Worm (Caenorhabditis elegans) whole organism, L1 larva: ENCODE results near the gene ZK829.9.
A peak's percentile ranks its signal among the peaks of the same experiment; 100 is the strongest.

Experiments
- C04F5.9 ChIP-seq: sonication (generic microtip); optimal IDR thresholded peaks from 2 replicates; lab custom pipeline; 2016; ENCODE audit warnings: missing genetic modification characterization, missing compliant biosample characterization
- C16A3.4 ChIP-seq: fragments of 150-350 bp; optimal IDR thresholded peaks from 2 replicates; lab custom pipeline; 2014; ENCODE audit warnings: missing biosample characterization, missing genetic modification characterization
- C34B4.2 ChIP-seq: sonication (generic microtip); optimal IDR thresholded peaks from 2 replicates; lab custom pipeline; 2017; ENCODE audit warnings: mild to moderate bottlenecking, missing genetic modification characterization, missing compliant biosample characterization
- F16B12.6 ChIP-seq: fragments of 150-350 bp; optimal IDR thresholded peaks from 2 replicates; lab custom pipeline; 2014; ENCODE audit warnings: missing biosample characterization, missing genetic modification characterization
- aha-1 ChIP-seq: fragments of 150-350 bp; optimal IDR thresholded peaks from 2 replicates; lab custom pipeline; 2014; ENCODE audit warnings: missing biosample characterization, missing genetic modification characterization
- aly-2 ChIP-seq: fragments of 150-350 bp; optimal IDR thresholded peaks from 2 replicates; lab custom pipeline; 2014; ENCODE audit warnings: missing biosample characterization, missing genetic modification characterization
- ama-1 ChIP-seq: fragments of 150-350 bp; optimal IDR thresholded peaks from 2 replicates; lab custom pipeline; 2014
- ceh-63 ChIP-seq: fragments of 200-800 bp; sonication (Bioruptor generic); optimal IDR thresholded peaks from 2 replicates; lab custom pipeline; 2018; ENCODE audit warnings: mild to moderate bottlenecking, missing genetic modification characterization, missing compliant biosample characterization
- ceh-82 ChIP-seq, 3 experiments: fragments of 150-350 bp in 1 of 3; sonication (generic microtip) in 2 of 3; optimal IDR thresholded peaks; 2 replicates each; lab custom pipeline; 2014 to 2017; ENCODE audit warnings: missing biosample characterization in 3 of 3, missing genetic modification characterization in 3 of 3
- ceh-88 ChIP-seq: fragments of 200-800 bp; sonication (Bioruptor generic); IDR thresholded peaks from 2 replicates; pipeline ENCODE4 v1.3.6; 2022; ENCODE audit warnings: missing genetic modification characterization, missing compliant biosample characterization
- dpl-1 ChIP-seq, 3 experiments: fragments of 150-350 bp in 2 of 3; sonication (generic microtip) in 1 of 3; optimal IDR thresholded peaks; 2 replicates each; lab custom pipeline; 2014 to 2017; ENCODE audit warnings: missing biosample characterization in 3 of 3, missing genetic modification characterization in 3 of 3, missing genetic modification reagents in 3 of 3
- efl-3 ChIP-seq: fragments of 200-800 bp; sonication (Bioruptor generic); optimal IDR thresholded peaks from 2 replicates; lab custom pipeline; 2018; ENCODE audit warnings: mild to moderate bottlenecking, missing genetic modification characterization, missing compliant biosample characterization
- egl-13 ChIP-seq: sonication (generic microtip); optimal IDR thresholded peaks from 2 replicates; lab custom pipeline; 2016; ENCODE audit warnings: missing genotype, missing genetic modification reagents, missing genetic modification characterization, missing compliant biosample characterization
- elt-3 ChIP-seq, 6 experiments: fragments of 150-350 bp in 1 of 6; sonication (generic microtip); optimal IDR thresholded peaks; 2 replicates each; lab custom pipeline; 2017 to 2018; ENCODE audit warnings: missing biosample characterization in 6 of 6, missing genetic modification characterization in 6 of 6, inconsistent platforms in 1 of 6
- fos-1 ChIP-seq: fragments of 150-350 bp; optimal IDR thresholded peaks from 2 replicates; lab custom pipeline; 2014; ENCODE audit warnings: missing biosample characterization, missing genetic modification characterization
- hlh-17 ChIP-seq: fragments of 200-800 bp; sonication (Bioruptor generic); optimal IDR thresholded peaks from 2 replicates; lab custom pipeline; 2018; ENCODE audit warnings: missing genetic modification characterization, mild to moderate bottlenecking, missing compliant biosample characterization, moderate library complexity, borderline replicate concordance
- hlh-4 ChIP-seq: sonication (generic microtip); optimal IDR thresholded peaks from 2 replicates; lab custom pipeline; 2016; ENCODE audit warnings: mild to moderate bottlenecking, missing genetic modification characterization, missing compliant biosample characterization
- hpl-2 ChIP-seq: fragments of 150-350 bp; optimal IDR thresholded peaks from 2 replicates; lab custom pipeline; 2014; ENCODE audit warnings: missing biosample characterization, missing genetic modification reagents, missing genetic modification characterization
- irx-1 ChIP-seq: sonication (generic microtip); optimal IDR thresholded peaks from 2 replicates; lab custom pipeline; 2016; ENCODE audit warnings: missing genetic modification characterization, missing compliant biosample characterization
- jun-1 ChIP-seq: fragments of 150-350 bp; optimal IDR thresholded peaks from 2 replicates; lab custom pipeline; 2014; ENCODE audit warnings: missing biosample characterization, missing genetic modification reagents, missing genetic modification characterization
- lin-13 ChIP-seq: fragments of 150-350 bp; optimal IDR thresholded peaks from 2 replicates; lab custom pipeline; 2014; ENCODE audit warnings: missing biosample characterization, missing genetic modification reagents, missing genetic modification characterization
- lin-15B ChIP-seq: fragments of 150-350 bp; sonication (generic microtip); optimal IDR thresholded peaks from 3 replicates; lab custom pipeline; 2014; ENCODE audit warnings: missing biosample characterization, missing genetic modification characterization
- lin-35 ChIP-seq, 2 experiments: fragments of 150-350 bp; optimal IDR thresholded peaks; 2 replicates each; lab custom pipeline; 2014; ENCODE audit warnings: missing biosample characterization in 2 of 2, missing genetic modification characterization in 2 of 2, missing genetic modification reagents in 2 of 2
- lin-39 ChIP-seq: fragments of 150-350 bp; optimal IDR thresholded peaks from 2 replicates; lab custom pipeline; 2014; ENCODE audit warnings: missing biosample characterization, missing genetic modification reagents, missing genetic modification characterization
- lir-3 ChIP-seq: sonication (generic microtip); optimal IDR thresholded peaks from 2 replicates; lab custom pipeline; 2016; ENCODE audit warnings: mild to moderate bottlenecking, missing genetic modification characterization, moderate library complexity, missing compliant biosample characterization; ENCODE audit not compliant: poor library complexity
- lsy-2 ChIP-seq, 2 experiments: fragments of 150-350 bp; optimal IDR thresholded peaks; 2 replicates each; lab custom pipeline; 2014; ENCODE audit warnings: missing biosample characterization in 2 of 2, missing genetic modification characterization in 2 of 2
- mab-9 ChIP-seq: fragments of 200-800 bp; sonication (Bioruptor generic); IDR thresholded peaks from 2 replicates; pipeline ENCODE4 v1.3.6; 2022; ENCODE audit warnings: missing genetic modification reagents, missing genetic modification characterization, missing compliant biosample characterization
- mdl-1 ChIP-seq, 2 experiments: fragments of 150-350 bp; optimal IDR thresholded peaks; 2 replicates each; lab custom pipeline; 2014 to 2017; ENCODE audit warnings: missing biosample characterization in 2 of 2, missing genetic modification characterization in 2 of 2, inconsistent platforms in 1 of 2
- mef-2 ChIP-seq: fragments of 150-350 bp; optimal IDR thresholded peaks from 2 replicates; lab custom pipeline; 2014; ENCODE audit warnings: missing biosample characterization, missing genetic modification characterization
- nhr-19 ChIP-seq: fragments of 200-800 bp; sonication (Bioruptor generic); conservative IDR thresholded peaks from 2 replicates; pipeline ENCODE4 v1.3.6; 2022; ENCODE audit warnings: missing genetic modification characterization, missing compliant biosample characterization
- nhr-20 ChIP-seq: sonication (generic microtip); optimal IDR thresholded peaks from 2 replicates; lab custom pipeline; 2016; ENCODE audit warnings: mild to moderate bottlenecking, missing genetic modification characterization, missing compliant biosample characterization
- nhr-237 ChIP-seq: fragments of 150-350 bp; optimal IDR thresholded peaks from 2 replicates; lab custom pipeline; 2014; ENCODE audit warnings: missing biosample characterization, missing genetic modification characterization
- nhr-47 ChIP-seq: sonication (generic microtip); optimal IDR thresholded peaks from 2 replicates; lab custom pipeline; 2016; ENCODE audit warnings: mild to moderate bottlenecking, missing genetic modification characterization, moderate library complexity, missing compliant biosample characterization
- nhr-71 ChIP-seq: sonication (generic microtip); optimal IDR thresholded peaks from 2 replicates; lab custom pipeline; 2016; ENCODE audit warnings: mild to moderate bottlenecking, missing genetic modification characterization, moderate library complexity, missing compliant biosample characterization
- nhr-77 ChIP-seq: fragments of 150-350 bp; optimal IDR thresholded peaks from 2 replicates; lab custom pipeline; 2014; ENCODE audit warnings: missing biosample characterization, missing genetic modification characterization
- nhr-90 ChIP-seq: sonication (generic microtip); optimal IDR thresholded peaks from 2 replicates; lab custom pipeline; 2016; ENCODE audit warnings: mild to moderate bottlenecking, missing genetic modification characterization, missing compliant biosample characterization; ENCODE audit not compliant: poor library complexity
- pax-3 ChIP-seq: fragments of 200-800 bp; sonication (Bioruptor generic); optimal IDR thresholded peaks from 2 replicates; lab custom pipeline; 2018; ENCODE audit warnings: mild to moderate bottlenecking, missing genetic modification characterization, moderate library complexity, missing compliant biosample characterization
- pqm-1 ChIP-seq: sonication (generic microtip); optimal IDR thresholded peaks from 3 replicates; lab custom pipeline; 2017; ENCODE audit warnings: missing biosample characterization, missing genetic modification characterization
- rnt-1 ChIP-seq: sonication (generic microtip); optimal IDR thresholded peaks from 2 replicates; lab custom pipeline; 2016; ENCODE audit warnings: mild to moderate bottlenecking, missing genetic modification characterization, moderate library complexity, missing compliant biosample characterization
- skn-1 ChIP-seq: fragments of 150-350 bp; optimal IDR thresholded peaks from 2 replicates; lab custom pipeline; 2014; ENCODE audit warnings: missing biosample characterization, missing genetic modification characterization
- sox-4 ChIP-seq: sonication (generic microtip); optimal IDR thresholded peaks from 2 replicates; lab custom pipeline; 2016; ENCODE audit warnings: missing genetic modification characterization, missing compliant biosample characterization
- sup-37 ChIP-seq: fragments of 200-800 bp; sonication (Bioruptor generic); optimal IDR thresholded peaks from 2 replicates; lab custom pipeline; 2018; ENCODE audit warnings: mild to moderate bottlenecking, missing genetic modification characterization, missing compliant biosample characterization
- swsn-7 ChIP-seq: sonication (generic microtip); optimal IDR thresholded peaks from 2 replicates; lab custom pipeline; 2016; ENCODE audit warnings: missing genetic modification characterization, missing compliant biosample characterization
- unc-130 ChIP-seq: fragments of 150-350 bp; optimal IDR thresholded peaks from 2 replicates; lab custom pipeline; 2017; ENCODE audit warnings: missing biosample characterization, missing genetic modification characterization, inconsistent platforms
- unc-30 ChIP-seq: sonication (generic microtip); optimal IDR thresholded peaks from 2 replicates; lab custom pipeline; 2017; ENCODE audit warnings: missing biosample characterization, missing genetic modification characterization
- unc-62 ChIP-seq: fragments of 150-350 bp; optimal IDR thresholded peaks from 2 replicates; lab custom pipeline; 2014; ENCODE audit warnings: missing biosample characterization, missing genetic modification reagents, missing genetic modification characterization
- unc-98 ChIP-seq: fragments of 200-800 bp; sonication (Bioruptor generic); IDR thresholded peaks from 2 replicates; pipeline ENCODE4 v1.3.6; 2022; ENCODE audit warnings: missing genetic modification characterization, missing compliant biosample characterization
- vab-15 ChIP-seq: sonication (generic microtip); optimal IDR thresholded peaks from 2 replicates; lab custom pipeline; 2017; ENCODE audit warnings: missing genotype, mild to moderate bottlenecking, missing genetic modification characterization, missing compliant biosample characterization
- xbp-1 ChIP-seq: sonication (generic microtip); optimal IDR thresholded peaks from 2 replicates; lab custom pipeline; 2016; ENCODE audit warnings: missing genetic modification characterization, missing compliant biosample characterization
- zag-1 ChIP-seq: fragments of 150-350 bp; optimal IDR thresholded peaks from 2 replicates; lab custom pipeline; 2014; ENCODE audit warnings: missing biosample characterization, missing genetic modification characterization
- zip-4 ChIP-seq: fragments of 200-800 bp; sonication (Bioruptor generic); optimal IDR thresholded peaks from 2 replicates; lab custom pipeline; 2018; ENCODE audit warnings: mild to moderate bottlenecking, missing genetic modification characterization, moderate library complexity, missing compliant biosample characterization
- ztf-11 ChIP-seq, 2 experiments: sonication (generic microtip); optimal IDR thresholded peaks; 2 replicates each; lab custom pipeline; 2016 to 2017; ENCODE audit warnings: missing genetic modification characterization in 2 of 2, missing biosample characterization in 1 of 2, missing compliant biosample characterization in 1 of 2
- ztf-4 ChIP-seq: fragments of 150-350 bp; optimal IDR thresholded peaks from 2 replicates; lab custom pipeline; 2014; ENCODE audit warnings: missing biosample characterization, missing genetic modification characterization

The ZK829.9 gene

DNA sequence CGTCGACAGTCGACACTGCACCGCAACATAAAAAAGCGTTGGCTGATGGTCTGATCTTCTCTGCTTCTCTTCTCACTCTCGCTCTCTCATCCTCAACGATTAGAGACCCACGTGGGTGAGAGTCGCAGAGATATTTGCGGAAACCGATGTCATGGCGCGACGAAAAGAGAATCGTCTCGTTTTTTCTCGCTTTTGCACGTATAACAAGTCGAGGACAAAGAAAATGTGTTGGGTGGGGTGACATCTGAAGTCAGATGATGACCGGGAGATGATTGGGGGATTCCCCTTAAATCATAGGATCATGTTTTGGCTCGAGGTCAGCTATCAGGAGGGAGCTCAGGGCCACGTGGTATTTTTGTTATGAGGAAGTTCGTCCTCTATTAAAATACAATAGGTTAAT lies 13.9 kb upstream of the ZK829.9 start:
- TF ChIP-seq hlh-4 (tag; lab: Kevin White, UChicago) (no peak), nhr-90 (tag; lab: Kevin White, UChicago) (peak; percentile 94), elt-3 (tag; optimal IDR thresholded peaks at IDR 0.05; lab: Kevin White, UChicago) (peak; percentile 78 to 97 (median 92)), zip-4 (GFP tag; lab: Kevin White, UChicago) (peak; percentile 11), mdl-1 (tag; optimal IDR thresholded peaks at IDR 0.05; lab: Kevin White, UChicago) (peak; percentile 98 to 100), hlh-17 (GFP tag; lab: Kevin White, UChicago) (no peak), dpl-1 (GFP tag; optimal IDR thresholded peaks at IDR 0.05; lab: Kevin White, UChicago) (peak; percentile 49 to 66 (median 56)), lin-39 (tag; lab: Kevin White, UChicago) (peak; percentile 62), ceh-63 (no peak), lsy-2 (tag; optimal IDR thresholded peaks at IDR 0.05; lab: Kevin White, UChicago) (peak; percentile 75 to 79), F16B12.6 (tag; lab: Kevin White, UChicago) (no peak), lir-3 (tag; lab: Kevin White, UChicago) (peak; percentile 81), nhr-71 (tag; lab: Kevin White, UChicago) (peak; percentile 99), efl-3 (GFP tag; lab: Kevin White, UChicago) (no peak), egl-13 (tag; lab: Kevin White, UChicago) (peak; percentile 57), xbp-1 (tag; lab: Kevin White, UChicago) (peak; percentile 85), skn-1 (peak; percentile 54), mab-9 (GFP tag; lab: Robert Waterston, UW) (peak; percentile 62), hpl-2 (GFP tag; lab: Kevin White, UChicago) (peak; percentile 46), sox-4 (tag; lab: Kevin White, UChicago) (peak; percentile 63), zag-1 (tag; lab: Kevin White, UChicago) (no peak), lin-13 (GFP tag; lab: Kevin White, UChicago) (peak; percentile 72), aha-1 (peak; percentile 83), C04F5.9 (tag; lab: Kevin White, UChicago) (peak; percentile 79), aly-2 (tag; lab: Kevin White, UChicago) (no peak), ztf-4 (peak; percentile 90), C16A3.4 (tag; lab: Kevin White, UChicago) (peak; percentile 82), lin-35 (GFP tag; optimal IDR thresholded peaks at IDR 0.05; lab: Kevin White, UChicago) (peak; percentile 65 to 89), nhr-237 (tag; lab: Kevin White, UChicago) (peak; percentile 68), pax-3 (tag; lab: Kevin White, UChicago) (peak; percentile 45), unc-98 (GFP tag; lab: Robert Waterston, UW) (peak; percentile 74), ama-1 (lab: Kevin White, UChicago) (no peak), lin-15B (tag; lab: Kevin White, UChicago) (no peak), ceh-88 (GFP tag; lab: Robert Waterston, UW) (peak; percentile 69), ceh-82 (tag; optimal IDR thresholded peaks at IDR 0.05; lab: Kevin White, UChicago) (peak; percentile 39 to 62 (median 43)), irx-1 (tag; lab: Kevin White, UChicago) (peak; percentile 84), ztf-11 (tag; optimal IDR thresholded peaks at IDR 0.05; lab: Kevin White, UChicago) (peak in 1 of 2 experiments; percentile 32), fos-1 (peak; percentile 77), unc-30 (tag; lab: Kevin White, UChicago) (no peak), nhr-77 (peak; percentile 81), mef-2 (tag; lab: Kevin White, UChicago) (peak; percentile 81), nhr-47 (tag; lab: Kevin White, UChicago) (peak; percentile 88), nhr-19 (GFP tag; lab: Robert Waterston, UW) (peak; percentile 94), unc-130 (tag; lab: Kevin White, UChicago) (peak; percentile 69), rnt-1 (tag; lab: Kevin White, UChicago) (peak; percentile 93), pqm-1 (tag; lab: Kevin White, UChicago) (no peak), vab-15 (tag; lab: Kevin White, UChicago) (peak; percentile 54), jun-1 (peak; percentile 36), sup-37 (GFP tag; lab: Kevin White, UChicago) (peak; percentile 64), swsn-7 (tag; lab: Kevin White, UChicago) (peak; percentile 83), C34B4.2 (tag; lab: Kevin White, UChicago) (no peak), unc-62 (GFP tag; lab: Kevin White, UChicago) (no peak), nhr-20 (tag; lab: Kevin White, UChicago) (peak; percentile 99)
